Fruit fly (Drosophila melanogaster) whole organism, embryonic: Measurements from ENCODE around the gene P5CDh2.
A peak's percentile ranks its signal among the peaks of the same experiment; 100 is the strongest.

Experiments
- BtbVII ChIP-seq: fragments of 200-800 bp; sonication (Bioruptor generic); optimal IDR thresholded peaks from 3 replicates; lab custom pipeline; 2017; ENCODE audit warnings: missing biosample characterization, mild to moderate bottlenecking, missing genetic modification characterization
- CG10543 ChIP-seq: fragments of 200-800 bp; sonication (Bioruptor generic); optimal IDR thresholded peaks from 3 replicates; lab custom pipeline; 2017; ENCODE audit warnings: missing biosample characterization, mild to moderate bottlenecking, missing genetic modification characterization, moderate library complexity
- CG11398 ChIP-seq: fragments of 200-800 bp; sonication (Bioruptor generic); optimal IDR thresholded peaks from 2 replicates; lab custom pipeline; 2016; ENCODE audit warnings: missing biosample characterization, missing genetic modification characterization
- CG12071 ChIP-seq: fragments of 200-800 bp; sonication (Bioruptor generic); optimal IDR thresholded peaks from 3 replicates; lab custom pipeline; 2018; ENCODE audit warnings: missing biosample characterization, mild to moderate bottlenecking, missing genetic modification characterization
- CG13296 ChIP-seq: fragments of 200-800 bp; sonication (Bioruptor generic); optimal IDR thresholded peaks from 3 replicates; lab custom pipeline; 2018; ENCODE audit warnings: missing biosample characterization, mild to moderate bottlenecking, missing genetic modification characterization
- CG15514 ChIP-seq: fragments of 200-800 bp; sonication (Bioruptor generic); optimal IDR thresholded peaks from 3 replicates; lab custom pipeline; 2017; ENCODE audit warnings: missing biosample characterization, missing genetic modification characterization, mild to moderate bottlenecking, moderate library complexity, missing genetic modification reagents
- CG15696 ChIP-seq: fragments of 200-800 bp; sonication (Bioruptor generic); optimal IDR thresholded peaks from 2 replicates; lab custom pipeline; 2019; ENCODE audit warnings: missing biosample characterization, mild to moderate bottlenecking, missing genetic modification characterization, moderate library complexity
- CG17361 ChIP-seq: fragments of 200-800 bp; sonication (Bioruptor generic); IDR thresholded peaks from 3 replicates; pipeline ENCODE4 v1.3.6; 2022; ENCODE audit warnings: missing biosample characterization, missing genetic modification characterization
- CG17568 ChIP-seq: fragments of 200-800 bp; sonication (Bioruptor generic); optimal IDR thresholded peaks from 2 replicates; lab custom pipeline; 2018; ENCODE audit warnings: missing biosample characterization, mild to moderate bottlenecking, missing genetic modification characterization, moderate library complexity
- CG18764 ChIP-seq: fragments of 200-800 bp; sonication (Bioruptor generic); optimal IDR thresholded peaks from 3 replicates; lab custom pipeline; 2016; ENCODE audit warnings: missing biosample characterization, missing genetic modification characterization
- CG2678 ChIP-seq: fragments of 200-800 bp; sonication (Bioruptor generic); optimal IDR thresholded peaks from 3 replicates; lab custom pipeline; 2019; ENCODE audit warnings: missing biosample characterization, mild to moderate bottlenecking, missing genetic modification characterization, moderate library complexity
- CG30431 ChIP-seq: fragments of 200-800 bp; sonication (Bioruptor generic); optimal IDR thresholded peaks from 2 replicates; lab custom pipeline; 2017; ENCODE audit warnings: missing biosample characterization, missing genetic modification characterization
- CG31224 ChIP-seq: fragments of 200-800 bp; sonication (Bioruptor generic); IDR thresholded peaks from 2 replicates; pipeline ENCODE4 v1.3.6; 2022; ENCODE audit warnings: missing biosample characterization, missing genetic modification characterization
- CG31388 ChIP-seq: fragments of 200-800 bp; sonication (Bioruptor generic); optimal IDR thresholded peaks from 2 replicates; lab custom pipeline; 2016; ENCODE audit warnings: missing biosample characterization, missing genetic modification characterization
- CG5180 ChIP-seq: fragments of 200-800 bp; sonication (Bioruptor generic); optimal IDR thresholded peaks from 3 replicates; lab custom pipeline; 2017; ENCODE audit warnings: missing biosample characterization, missing genetic modification characterization, mild to moderate bottlenecking, moderate library complexity, missing genetic modification reagents
- CG7556 ChIP-seq: fragments of 200-800 bp; sonication (Bioruptor generic); optimal IDR thresholded peaks from 2 replicates; lab custom pipeline; 2017; ENCODE audit warnings: missing biosample characterization, mild to moderate bottlenecking, missing genetic modification characterization
- CG9727 ChIP-seq: fragments of 200-800 bp; sonication (Bioruptor generic); optimal IDR thresholded peaks from 3 replicates; lab custom pipeline; 2017; ENCODE audit warnings: missing biosample characterization, mild to moderate bottlenecking, missing genetic modification characterization
- Dad ChIP-seq: fragments of 200-800 bp; sonication (Bioruptor generic); optimal IDR thresholded peaks from 3 replicates; lab custom pipeline; 2016; ENCODE audit warnings: missing biosample characterization, missing genetic modification characterization
- Deaf1 ChIP-seq: fragments of 200-800 bp; optimal IDR thresholded peaks from 3 replicates; lab custom pipeline; 2019; ENCODE audit warnings: missing biosample characterization, mild to moderate bottlenecking, missing genetic modification characterization, moderate library complexity
- H15 ChIP-seq: fragments of 200-800 bp; sonication (Bioruptor generic); IDR thresholded peaks from 3 replicates; pipeline ENCODE4 v1.3.6; 2022; ENCODE audit warnings: missing biosample characterization, missing genetic modification characterization
- Hmr ChIP-seq: fragments of 200-800 bp; sonication (Bioruptor generic); optimal IDR thresholded peaks from 3 replicates; lab custom pipeline; 2017; ENCODE audit warnings: mild to moderate bottlenecking, missing biosample characterization, missing genetic modification reagents, missing genetic modification characterization
- Hr51 ChIP-seq, 2 experiments: fragments of 200-800 bp; sonication (Bioruptor generic); optimal IDR thresholded peaks; 2 replicates in 1 of 2; 3 replicates in 1 of 2; lab custom pipeline; 2016 to 2018; ENCODE audit warnings: missing biosample characterization in 2 of 2, missing genetic modification characterization in 2 of 2, mild to moderate bottlenecking in 1 of 2, moderate library complexity in 1 of 2
- MBD-R2 ChIP-seq: fragments of 200-800 bp; sonication (Bioruptor generic); IDR thresholded peaks from 2 replicates; pipeline ENCODE4 v1.3.6; 2022; ENCODE audit warnings: missing biosample characterization, missing genetic modification characterization
- Side ChIP-seq: fragments of 200-800 bp; sonication (Bioruptor generic); optimal IDR thresholded peaks from 2 replicates; lab custom pipeline; 2016; ENCODE audit warnings: missing biosample characterization, missing genetic modification characterization
- Sry-β ChIP-seq: fragments of 200-800 bp; sonication (Bioruptor generic); optimal IDR thresholded peaks from 2 replicates; lab custom pipeline; 2018; ENCODE audit warnings: missing biosample characterization, mild to moderate bottlenecking, missing genetic modification characterization, moderate library complexity
- Xrp1 ChIP-seq: fragments of 200-800 bp; sonication (Bioruptor generic); IDR thresholded peaks from 2 replicates; pipeline ENCODE4 v1.3.6; 2022; ENCODE audit warnings: missing biosample characterization, missing genetic modification characterization
- ab ChIP-seq: fragments of 200-800 bp; sonication (Bioruptor generic); optimal IDR thresholded peaks from 2 replicates; lab custom pipeline; 2016; ENCODE audit warnings: missing biosample characterization, missing genetic modification characterization
- abd-A ChIP-seq: fragments of 200-800 bp; sonication (Bioruptor generic); optimal IDR thresholded peaks from 3 replicates; lab custom pipeline; 2019; ENCODE audit warnings: missing biosample characterization, mild to moderate bottlenecking, missing genetic modification characterization, moderate library complexity
- ash1 ChIP-seq: fragments of 200-800 bp; sonication (Bioruptor generic); optimal IDR thresholded peaks from 2 replicates; lab custom pipeline; 2018; ENCODE audit warnings: missing biosample characterization, mild to moderate bottlenecking, missing genetic modification characterization
- bab2 ChIP-seq: fragments of 200-800 bp; sonication (Bioruptor generic); optimal IDR thresholded peaks from 2 replicates; lab custom pipeline; 2016; ENCODE audit warnings: missing biosample characterization, missing genetic modification characterization
- btn ChIP-seq: fragments of 200-800 bp; sonication (Bioruptor generic); optimal IDR thresholded peaks from 2 replicates; lab custom pipeline; 2016; ENCODE audit warnings: missing biosample characterization, missing genetic modification characterization
- cg ChIP-seq: fragments of 200-800 bp; sonication (Bioruptor generic); optimal IDR thresholded peaks from 3 replicates; lab custom pipeline; 2019; ENCODE audit warnings: missing biosample characterization, mild to moderate bottlenecking, missing genetic modification characterization, moderate library complexity
- danr ChIP-seq: fragments of 200-800 bp; sonication (Bioruptor generic); IDR thresholded peaks from 2 replicates; pipeline ENCODE4 v1.3.6; 2022; ENCODE audit warnings: missing biosample characterization, missing genetic modification characterization
- dati ChIP-seq: fragments of 200-800 bp; sonication (Bioruptor generic); IDR thresholded peaks from 2 replicates; pipeline ENCODE4 v1.3.6; 2022; ENCODE audit warnings: missing biosample characterization, missing genetic modification characterization
- dpn ChIP-seq, 2 experiments: fragments of 200-800 bp; sonication (Bioruptor generic); optimal IDR thresholded peaks; 3 replicates each; lab custom pipeline; 2016; ENCODE audit warnings: missing biosample characterization in 2 of 2, missing genetic modification characterization in 2 of 2
- her ChIP-seq: fragments of 200-800 bp; sonication (Bioruptor generic); optimal IDR thresholded peaks from 2 replicates; lab custom pipeline; 2016; ENCODE audit warnings: missing biosample characterization, missing genetic modification characterization
- lab ChIP-seq: fragments of 200-800 bp; sonication (Bioruptor generic); optimal IDR thresholded peaks from 3 replicates; lab custom pipeline; 2017; ENCODE audit warnings: missing biosample characterization, missing genetic modification characterization, mild to moderate bottlenecking, moderate library complexity, missing genetic modification reagents
- maf-S ChIP-seq: fragments of 200-800 bp; sonication (Bioruptor generic); optimal IDR thresholded peaks from 2 replicates; lab custom pipeline; 2016; ENCODE audit warnings: missing biosample characterization, missing genetic modification characterization
- mld ChIP-seq: fragments of 200-800 bp; sonication (Bioruptor generic); IDR thresholded peaks from 3 replicates; pipeline ENCODE4 v1.3.6; 2022; ENCODE audit warnings: missing biosample characterization, missing genetic modification characterization; ENCODE audit not compliant: partially characterized antibody
- org-1 ChIP-seq: fragments of 200-800 bp; sonication (Bioruptor generic); optimal IDR thresholded peaks from 2 replicates; lab custom pipeline; 2017; ENCODE audit warnings: missing biosample characterization, missing genetic modification characterization
- p53 ChIP-seq: fragments of 200-800 bp; sonication (Bioruptor generic); optimal IDR thresholded peaks from 2 replicates; lab custom pipeline; 2016; ENCODE audit warnings: missing biosample characterization, missing genetic modification characterization
- pros ChIP-seq: fragments of 200-800 bp; sonication (Bioruptor generic); optimal IDR thresholded peaks from 3 replicates; lab custom pipeline; 2019; ENCODE audit warnings: missing biosample characterization, mild to moderate bottlenecking, missing genetic modification characterization, moderate library complexity
- sens ChIP-seq: fragments of 200-800 bp; sonication (Bioruptor generic); peaks from one replicate; lab custom pipeline; 2016; ENCODE audit warnings: missing biosample characterization, missing genetic modification characterization
- slou ChIP-seq: fragments of 200-800 bp; sonication (Bioruptor generic); optimal IDR thresholded peaks from 3 replicates; lab custom pipeline; 2016; ENCODE audit warnings: missing biosample characterization, missing genetic modification characterization
- ssp ChIP-seq: fragments of 200-800 bp; sonication (Bioruptor generic); IDR thresholded peaks from 2 replicates; pipeline ENCODE4 v1.3.6; 2022; ENCODE audit warnings: missing biosample characterization, missing genetic modification characterization
- tgo ChIP-seq: fragments of 200-800 bp; sonication (Bioruptor generic); IDR thresholded peaks from 3 replicates; pipeline ENCODE4 v1.3.6; 2022; ENCODE audit warnings: missing biosample characterization, missing genetic modification characterization
- toy ChIP-seq: fragments of 200-800 bp; sonication (Bioruptor generic); IDR thresholded peaks from 2 replicates; pipeline ENCODE4 v1.3.6; 2022; ENCODE audit warnings: missing biosample characterization, missing genetic modification characterization
- tx ChIP-seq: fragments of 200-800 bp; sonication (Bioruptor generic); optimal IDR thresholded peaks from 2 replicates; lab custom pipeline; 2016; ENCODE audit warnings: missing biosample characterization, missing genetic modification characterization
- vvl ChIP-seq: fragments of 200-800 bp; sonication (Bioruptor generic); IDR thresholded peaks from 2 replicates; pipeline ENCODE4 v1.3.6; 2022; ENCODE audit warnings: missing biosample characterization, missing genetic modification characterization
- wek ChIP-seq: fragments of 200-800 bp; sonication (Bioruptor generic); optimal IDR thresholded peaks from 3 replicates; lab custom pipeline; 2018; ENCODE audit warnings: missing biosample characterization, mild to moderate bottlenecking, missing genetic modification characterization, moderate library complexity

Gene P5CDh2

DNA sequence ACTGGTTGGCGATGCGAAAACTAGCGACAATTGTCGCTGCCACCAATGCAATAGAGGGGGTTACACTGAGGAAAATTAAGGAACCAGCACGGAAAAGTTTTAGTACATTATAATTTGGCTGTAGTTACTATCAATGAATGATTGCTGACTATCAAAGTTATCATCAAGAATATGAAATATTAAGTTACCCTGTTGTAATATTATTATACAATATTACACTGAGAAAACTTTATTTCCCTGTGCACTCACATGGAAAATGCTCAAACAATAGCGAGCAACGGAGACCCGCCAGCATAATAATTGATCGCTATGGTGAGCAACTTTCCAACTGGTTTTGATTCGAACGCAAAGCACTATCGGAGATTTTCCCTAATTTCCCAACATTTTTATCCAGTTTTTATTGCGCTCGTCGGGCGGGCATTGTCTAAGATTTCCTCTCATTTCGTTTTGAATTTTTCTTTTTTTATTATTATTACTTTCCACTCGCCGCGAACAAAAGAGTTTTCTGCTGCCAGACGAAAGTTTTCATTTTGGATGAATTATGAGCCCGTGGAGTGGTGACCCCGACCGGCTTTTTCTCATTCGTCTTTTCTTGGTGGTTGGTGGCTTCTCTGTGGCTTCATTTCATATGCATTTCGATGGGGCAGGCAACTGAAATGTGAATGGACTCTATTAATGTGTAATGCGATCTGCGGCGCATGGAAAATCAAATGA, 15.4 kb upstream of the P5CDh2 start (continued):
- TF ChIP-seq CG13296 (GFP tag; lab: Kevin White, UChicago), result no peak
- peak; percentile 57 for TF ChIP-seq CG30431
- TF ChIP-seq dati (GFP tag; lab: Robert Waterston, UW), result peak; percentile 59; the same call in 1 of the 2 replicates
- peak in 1 of 2 experiments; percentile 86 for TF ChIP-seq Hr51 (GFP tag; optimal IDR thresholded peaks at IDR 0.05; lab: Kevin White, UChicago)
- no peak for TF ChIP-seq mld (GFP tag; lab: Robert Waterston, UW)
- TF ChIP-seq danr (GFP tag; lab: Robert Waterston, UW), result peak; percentile 56
- peak; percentile 51; the same call in 1 of the 2 replicates for TF ChIP-seq ssp (GFP tag; lab: Robert Waterston, UW)
- TF ChIP-seq wek (GFP tag; lab: Kevin White, UChicago), result peak; percentile 80
- peak; percentile 75 for TF ChIP-seq CG2678
- TF ChIP-seq CG10543 (GFP tag; lab: Kevin White, UChicago), result no peak
- no peak for TF ChIP-seq cg
- peak; percentile 25 for TF ChIP-seq Sry-β (GFP tag; lab: Kevin White, UChicago)
- TF ChIP-seq Hmr (GFP tag; lab: Kevin White, UChicago), result peak; percentile 54
- peak; percentile 87 for TF ChIP-seq org-1 (GFP tag; lab: Kevin White, UChicago)
- TF ChIP-seq Dad, result no peak
- peak; percentile 64 for TF ChIP-seq CG9727
- TF ChIP-seq tgo (GFP tag; lab: Robert Waterston, UW), result peak; percentile 45; the same call in 2 of the 3 replicates
- peak; percentile 90 for TF ChIP-seq CG17361 (GFP tag; lab: Robert Waterston, UW)
- TF ChIP-seq BtbVII (GFP tag; lab: Kevin White, UChicago), result no peak
- peak; percentile 88 for TF ChIP-seq abd-A (tag; lab: Kevin White, UChicago)
- no peak for TF ChIP-seq ab (GFP tag; lab: Kevin White, UChicago)
- no peak for TF ChIP-seq MBD-R2 (GFP tag; lab: Robert Waterston, UW)
- no peak for TF ChIP-seq p53
- peak; percentile 90 for TF ChIP-seq vvl (GFP tag; lab: Robert Waterston, UW)
- peak; percentile 43 for TF ChIP-seq bab2 (GFP tag; lab: Kevin White, UChicago)
- peak; percentile 5 for TF ChIP-seq btn (GFP tag; lab: Kevin White, UChicago)
- TF ChIP-seq lab (GFP tag; lab: Kevin White, UChicago), result peak; percentile 46
- TF ChIP-seq CG15696 (tag; lab: Kevin White, UChicago), result no peak
- no peak for TF ChIP-seq tx (GFP tag; lab: Kevin White, UChicago)
- TF ChIP-seq toy (GFP tag; lab: Robert Waterston, UW), result no peak
- TF ChIP-seq ash1 (GFP tag; lab: Kevin White, UChicago), result no peak
- TF ChIP-seq slou (GFP tag; lab: Kevin White, UChicago), result no peak
- TF ChIP-seq maf-S (GFP tag; lab: Kevin White, UChicago), result peak; percentile 42
- TF ChIP-seq H15 (GFP tag; lab: Robert Waterston, UW), result peak; percentile 76
- TF ChIP-seq dpn (GFP tag; optimal IDR thresholded peaks at IDR 0.05; lab: Kevin White, UChicago), result peak; percentile 33 to 75
- TF ChIP-seq sens (GFP tag; lab: Kevin White, UChicago), result peak; percentile 95
- peak; percentile 36 for TF ChIP-seq Side (GFP tag; lab: Kevin White, UChicago)
- no peak for TF ChIP-seq CG11398 (GFP tag; lab: Kevin White, UChicago)
- TF ChIP-seq Deaf1 (tag; lab: Kevin White, UChicago), result peak; percentile 15
- peak; percentile 60 for TF ChIP-seq CG5180 (GFP tag; lab: Kevin White, UChicago)
- TF ChIP-seq CG7556 (GFP tag; lab: Kevin White, UChicago), result peak; percentile 90
- TF ChIP-seq CG15514 (GFP tag; lab: Kevin White, UChicago), result no peak
- TF ChIP-seq CG12071 (GFP tag; lab: Kevin White, UChicago), result peak; percentile 43
- TF ChIP-seq CG18764, result peak; percentile 42
- peak; percentile 57 for TF ChIP-seq pros (GFP tag; lab: Kevin White, UChicago)
- no peak for TF ChIP-seq CG31388 (GFP tag; lab: Kevin White, UChicago)
- no peak for TF ChIP-seq CG31224 (GFP tag; lab: Robert Waterston, UW)
- peak; percentile 41 for TF ChIP-seq her (GFP tag; lab: Kevin White, UChicago)
- TF ChIP-seq CG17568, result peak; percentile 56
- peak; percentile 91 for TF ChIP-seq Xrp1 (GFP tag; lab: Robert Waterston, UW)
